Worm (Caenorhabditis elegans) whole organism, L3 larva: ENCODE results near the gene ZK813.7.

ENCODE experiments used
- R02D3.7 ChIP-seq: fragments of 150-350 bp; optimal IDR thresholded peaks from 2 replicates; lab custom pipeline; 2014; ENCODE audit warnings: missing biosample characterization, missing genetic modification characterization
- aly-2 ChIP-seq: fragments of 150-350 bp; optimal IDR thresholded peaks from 2 replicates; lab custom pipeline; 2014; ENCODE audit warnings: missing biosample characterization, missing genetic modification characterization
- ama-1 ChIP-seq: fragments of 150-350 bp; optimal IDR thresholded peaks from 2 replicates; lab custom pipeline; 2018
- ceh-16 ChIP-seq: sonication (generic microtip); optimal IDR thresholded peaks from 2 replicates; lab custom pipeline; 2017; ENCODE audit warnings: missing biosample characterization, missing genetic modification characterization
- ceh-28 ChIP-seq: fragments of 150-350 bp; optimal IDR thresholded peaks from 2 replicates; lab custom pipeline; 2014; ENCODE audit warnings: missing biosample characterization, missing genetic modification reagents, missing genetic modification characterization
- ceh-82 ChIP-seq: fragments of 150-350 bp; optimal IDR thresholded peaks from 2 replicates; lab custom pipeline; 2014; ENCODE audit warnings: missing biosample characterization, missing genetic modification characterization
- egl-27 ChIP-seq: sonication (generic microtip); optimal IDR thresholded peaks from 4 replicates; lab custom pipeline; 2017; ENCODE audit warnings: missing biosample characterization, missing genetic modification reagents, missing genetic modification characterization
- elt-2 ChIP-seq: sonication (generic microtip); optimal IDR thresholded peaks from 2 replicates; lab custom pipeline; 2016; ENCODE audit warnings: missing genetic modification reagents, mild to moderate bottlenecking, missing genetic modification characterization, missing compliant biosample characterization
- elt-3 ChIP-seq, 3 experiments: fragments of 150-350 bp in 1 of 3; sonication (generic microtip) in 2 of 3; optimal IDR thresholded peaks; 2 replicates in 2 of 3; 4 replicates in 1 of 3; lab custom pipeline; 2014 to 2017; ENCODE audit warnings: missing biosample characterization in 3 of 3, missing genetic modification characterization in 3 of 3
- eor-1 ChIP-seq, 2 experiments: fragments of 150-350 bp; optimal IDR thresholded peaks; 2 replicates each; lab custom pipeline; 2014 to 2018; ENCODE audit warnings: missing biosample characterization in 2 of 2, missing genetic modification characterization in 2 of 2
- fkh-10 ChIP-seq: sonication (generic microtip); optimal IDR thresholded peaks from 2 replicates; lab custom pipeline; 2017; ENCODE audit warnings: missing biosample characterization, missing genetic modification reagents, missing genetic modification characterization
- fkh-2 ChIP-seq: fragments of 150-350 bp; optimal IDR thresholded peaks from 2 replicates; lab custom pipeline; 2014; ENCODE audit warnings: missing biosample characterization, missing genetic modification reagents, missing genetic modification characterization
- hmg-11 ChIP-seq: sonication (generic microtip); optimal IDR thresholded peaks from 2 replicates; lab custom pipeline; 2016; ENCODE audit warnings: missing genetic modification characterization, missing compliant biosample characterization
- jun-1 ChIP-seq: fragments of 150-350 bp; optimal IDR thresholded peaks from 2 replicates; lab custom pipeline; 2014; ENCODE audit warnings: missing biosample characterization, missing genetic modification reagents, missing genetic modification characterization
- lsy-12 ChIP-seq: sonication (generic microtip); optimal IDR thresholded peaks from 2 replicates; lab custom pipeline; 2016; ENCODE audit warnings: mild to moderate bottlenecking, missing genetic modification characterization, missing compliant biosample characterization
- mdl-1 ChIP-seq: fragments of 150-350 bp; optimal IDR thresholded peaks from 2 replicates; lab custom pipeline; 2014; ENCODE audit warnings: missing biosample characterization, missing genetic modification characterization
- mml-1 ChIP-seq: fragments of 150-350 bp; sonication (generic microtip); optimal IDR thresholded peaks from 3 replicates; lab custom pipeline; 2014; ENCODE audit warnings: missing biosample characterization, missing genetic modification characterization
- nfya-1 ChIP-seq: sonication (generic microtip); optimal IDR thresholded peaks from 2 replicates; lab custom pipeline; 2017; ENCODE audit warnings: missing genetic modification characterization, mild to moderate bottlenecking, missing compliant biosample characterization, antibody characterized with exemption, moderate library complexity; ENCODE audit not compliant: insufficient read depth
- nhr-11 ChIP-seq: fragments of 150-350 bp; optimal IDR thresholded peaks from 2 replicates; lab custom pipeline; 2014; ENCODE audit warnings: missing biosample characterization, missing genetic modification characterization
- nhr-23 ChIP-seq: fragments of 150-350 bp; optimal IDR thresholded peaks from 2 replicates; lab custom pipeline; 2014; ENCODE audit warnings: missing biosample characterization, missing genetic modification reagents, missing genetic modification characterization
- nhr-25 ChIP-seq: sonication (generic microtip); optimal IDR thresholded peaks from 2 replicates; lab custom pipeline; 2017; ENCODE audit warnings: missing biosample characterization, missing genetic modification characterization
- nhr-28 ChIP-seq: fragments of 150-350 bp; optimal IDR thresholded peaks from 2 replicates; lab custom pipeline; 2014; ENCODE audit warnings: missing biosample characterization, missing genetic modification characterization
- nhr-43 ChIP-seq: sonication (generic microtip); optimal IDR thresholded peaks from 2 replicates; lab custom pipeline; 2016; ENCODE audit warnings: mild to moderate bottlenecking, missing genetic modification characterization, missing compliant biosample characterization; ENCODE audit not compliant: poor library complexity, severe bottlenecking
- nhr-67 ChIP-seq: fragments of 150-350 bp; optimal IDR thresholded peaks from 2 replicates; lab custom pipeline; 2014; ENCODE audit warnings: missing biosample characterization, missing genetic modification characterization
- nhr-77 ChIP-seq: fragments of 150-350 bp; optimal IDR thresholded peaks from 2 replicates; lab custom pipeline; 2014; ENCODE audit warnings: missing biosample characterization, missing genetic modification characterization
- pha-4 ChIP-seq: fragments of 150-350 bp; optimal IDR thresholded peaks from 2 replicates; lab custom pipeline; 2014; ENCODE audit warnings: missing biosample characterization, missing genetic modification reagents, missing genetic modification characterization
- pqm-1 ChIP-seq: fragments of 150-350 bp; optimal IDR thresholded peaks from 2 replicates; lab custom pipeline; 2017; ENCODE audit warnings: missing biosample characterization, missing genetic modification characterization, inconsistent platforms
- skn-1 ChIP-seq: fragments of 150-350 bp; optimal IDR thresholded peaks from 2 replicates; lab custom pipeline; 2014; ENCODE audit warnings: missing biosample characterization, missing genetic modification characterization
- unc-39 ChIP-seq: sonication (generic microtip); optimal IDR thresholded peaks from 4 replicates; lab custom pipeline; 2017; ENCODE audit warnings: missing biosample characterization, missing genetic modification characterization
- unc-62 ChIP-seq: fragments of 150-350 bp; sonication (generic microtip); optimal IDR thresholded peaks from 4 replicates; lab custom pipeline; 2014; ENCODE audit warnings: missing biosample characterization, missing genetic modification reagents, missing genetic modification characterization
- zag-1 ChIP-seq: fragments of 150-350 bp; optimal IDR thresholded peaks from 2 replicates; lab custom pipeline; 2014; ENCODE audit warnings: missing biosample characterization, missing genetic modification characterization
- ztf-11 ChIP-seq: fragments of 150-350 bp; optimal IDR thresholded peaks from 2 replicates; lab custom pipeline; 2014; ENCODE audit warnings: missing biosample characterization, missing genetic modification characterization
- ztf-4 ChIP-seq: fragments of 150-350 bp; optimal IDR thresholded peaks from 2 replicates; lab custom pipeline; 2014; ENCODE audit warnings: missing biosample characterization, missing genetic modification characterization

The ZK813.7 gene

ce11 chrX:3403195-3403594 is 41.4 kb upstream of the ZK813.7 start, which contains the start of gene vit-5:
Gene vit-5 (plus strand): TSS chrX:3403471.
- TF ChIP-seq eor-1 (tag; optimal IDR thresholded peaks at IDR 0.05; lab: Kevin White, UChicago): no peak
- TF ChIP-seq hmg-11: no peak
- no peak for TF ChIP-seq ama-1
- TF ChIP-seq egl-27 (tag; lab: Kevin White, UChicago): no peak
- no peak for TF ChIP-seq elt-2 (tag; lab: Kevin White, UChicago)
- no peak for TF ChIP-seq ceh-82 (tag; lab: Kevin White, UChicago)
- no peak for TF ChIP-seq nhr-77 (tag; lab: Kevin White, UChicago)
- no peak for TF ChIP-seq aly-2
- TF ChIP-seq ceh-28 (tag; lab: Kevin White, UChicago): no peak
- no peak for TF ChIP-seq mdl-1 (tag; lab: Kevin White, UChicago)
- no peak for TF ChIP-seq nhr-25 (tag; lab: Kevin White, UChicago)
- no peak for TF ChIP-seq pqm-1 (tag; lab: Kevin White, UChicago)
- no peak for TF ChIP-seq nhr-43 (tag; lab: Kevin White, UChicago)
- TF ChIP-seq nhr-67 (tag; lab: Kevin White, UChicago): no peak
- no peak for TF ChIP-seq ceh-16 (tag; lab: Kevin White, UChicago)
- no peak for TF ChIP-seq nhr-11 (tag; lab: Kevin White, UChicago)
- no peak for TF ChIP-seq nhr-23 (tag; lab: Kevin White, UChicago)
- no peak for TF ChIP-seq nhr-28 (tag; lab: Kevin White, UChicago)

- TF ChIP-seq fkh-10 (GFP tag; lab: Kevin White, UChicago) (no peak), lsy-12 (tag; lab: Kevin White, UChicago) (no peak), ztf-4 (tag; lab: Kevin White, UChicago) (no peak), mml-1 (tag; lab: Kevin White, UChicago) (no peak), jun-1 (tag; lab: Kevin White, UChicago) (no peak), unc-62 (GFP tag; lab: Kevin White, UChicago) (no peak), unc-39 (tag; lab: Kevin White, UChicago) (no peak), elt-3 (tag; optimal IDR thresholded peaks at IDR 0.05; lab: Kevin White, UChicago) (no peak), ztf-11 (tag; lab: Kevin White, UChicago) (no peak), skn-1 (tag; lab: Kevin White, UChicago) (no peak), R02D3.7 (tag; lab: Kevin White, UChicago) (no peak), nhr-77 (tag; lab: Kevin White, UChicago) (no peak), zag-1 (tag; lab: Kevin White, UChicago) (no peak), fkh-2 (tag; lab: Kevin White, UChicago) (no peak), pha-4 (tag; lab: Kevin White, UChicago) (no peak)
Measured at ce11 chrX:3408717-3409303, 35.8 kb upstream of the ZK813.7 start.

ce11 chrX:3411565-3412022 is 33.0 kb upstream of the ZK813.7 start, which contains the start of gene unc-78:
Gene unc-78 (minus strand): TSS chrX:3411615.
- TF ChIP-seq pqm-1 (tag; lab: Kevin White, UChicago) (peak; percentile 31), unc-39 (tag; lab: Kevin White, UChicago) (no peak), elt-2 (tag; lab: Kevin White, UChicago) (peak; percentile 0), nhr-28 (tag; lab: Kevin White, UChicago) (no peak), pha-4 (tag; lab: Kevin White, UChicago) (peak; percentile 16), elt-3 (tag; optimal IDR thresholded peaks at IDR 0.05; lab: Kevin White, UChicago) (no peak), nfya-1 (tag; lab: Kevin White, UChicago) (no peak)

ce11 chrX:3414660-3415144 is 29.9 kb upstream of the ZK813.7 start, which contains the start of gene dhs-27:
Gene dhs-27 (minus strand): TSS chrX:3414710.
- TF ChIP-seq eor-1 (tag; optimal IDR thresholded peaks at IDR 0.05; lab: Kevin White, UChicago) (no peak), nhr-25 (tag; lab: Kevin White, UChicago) (peak; percentile 59), nhr-23 (tag; lab: Kevin White, UChicago) (peak; percentile 60)
